Fruit fly (Drosophila melanogaster): Measurements from ENCODE around the gene CG4607.

Gene CG4607

dm6 chrX:7063563-7063962 lies 5.7 kb upstream of the CG4607 start:
- TF ChIP-seq fd96Ca (GFP tag; IDR thresholded peaks at IDR 0.05) (no peak), Pif1B (GFP tag; optimal IDR thresholded peaks at IDR 0.05) (no peak), CG9948 (tag; optimal IDR thresholded peaks at IDR 0.05) (no peak)

dm6 chrX:7065835-7066234 lies 3.4 kb upstream of the CG4607 start, which contains the start of gene CG12541:
CG12541 (minus strand) TSS chrX:7066052.
- no peak for TF ChIP-seq CG15710 (tag; optimal IDR thresholded peaks at IDR 0.05)
- TF ChIP-seq CG8159 (tag; optimal IDR thresholded peaks at IDR 0.05): no peak
- TF ChIP-seq EcR (GFP tag; optimal IDR thresholded peaks at IDR 0.05): no peak
- TF ChIP-seq rn (GFP tag; IDR thresholded peaks at IDR 0.05): no peak
- TF ChIP-seq CG8301 (tag; optimal IDR thresholded peaks at IDR 0.05): no peak
- TF ChIP-seq CG12605 (GFP tag; IDR thresholded peaks at IDR 0.05): no peak
- no peak for TF ChIP-seq Snoo (tag; optimal IDR thresholded peaks at IDR 0.05)
- TF ChIP-seq gl (tag; optimal IDR thresholded peaks at IDR 0.05): no peak
- no peak for TF ChIP-seq Pif1B (GFP tag; optimal IDR thresholded peaks at IDR 0.05)
- TF ChIP-seq CG17806 (tag; optimal IDR thresholded peaks at IDR 0.05): no peak

dm6 chrX:7066608-7067007 lies 2.6 kb upstream of the CG4607 start:
- TF ChIP-seq CG8301 (tag; optimal IDR thresholded peaks at IDR 0.05): no peak
- no peak for TF ChIP-seq rn (GFP tag; IDR thresholded peaks at IDR 0.05)
- no peak for TF ChIP-seq Pif1A (GFP tag; optimal IDR thresholded peaks at IDR 0.05)
- no peak for TF ChIP-seq CG32121 (GFP tag; IDR thresholded peaks at IDR 0.05)
- no peak for TF ChIP-seq CG9948 (tag; optimal IDR thresholded peaks at IDR 0.05)
- TF ChIP-seq CG8159 (tag; optimal IDR thresholded peaks at IDR 0.05): no peak
- no peak for TF ChIP-seq CG15710 (tag; optimal IDR thresholded peaks at IDR 0.05)
- TF ChIP-seq EcR (GFP tag; optimal IDR thresholded peaks at IDR 0.05): no peak
- TF ChIP-seq CG10348 (GFP tag; IDR thresholded peaks at IDR 0.05): no peak
- TF ChIP-seq Ets98B (GFP tag; IDR thresholded peaks at IDR 0.05): no peak
- no peak for TF ChIP-seq D1 (tag; optimal IDR thresholded peaks at IDR 0.05)
- TF ChIP-seq CG34367 (tag; optimal IDR thresholded peaks at IDR 0.05): no peak

dm6 chrX:7067248-7067647 lies 2.0 kb upstream of the CG4607 start:
- TF ChIP-seq CG4496 (GFP tag; IDR thresholded peaks at IDR 0.05): no peak
- peak; percentile 3 for TF ChIP-seq Snoo (tag; optimal IDR thresholded peaks at IDR 0.05)

- TF ChIP-seq EcR (GFP tag; optimal IDR thresholded peaks at IDR 0.05) (no peak), CG8159 (tag; optimal IDR thresholded peaks at IDR 0.05) (no peak), D1 (tag; optimal IDR thresholded peaks at IDR 0.05) (no peak), CG9948 (tag; optimal IDR thresholded peaks at IDR 0.05) (no peak), gl (tag; optimal IDR thresholded peaks at IDR 0.05) (no peak), CG32121 (GFP tag; IDR thresholded peaks at IDR 0.05) (no peak), CG15710 (tag; optimal IDR thresholded peaks at IDR 0.05) (no peak), fd96Ca (GFP tag; IDR thresholded peaks at IDR 0.05) (no peak), CG10348 (GFP tag; IDR thresholded peaks at IDR 0.05) (no peak), CG17806 (tag; optimal IDR thresholded peaks at IDR 0.05) (no peak)
These were observed 1.1 kb upstream of the CG4607 start for dm6 chrX:7068088-7068487.

- TF ChIP-seq CG10348 (GFP tag; IDR thresholded peaks at IDR 0.05) (no peak), Pif1B (GFP tag; optimal IDR thresholded peaks at IDR 0.05) (no peak), fd96Ca (GFP tag; IDR thresholded peaks at IDR 0.05) (no peak), Pif1A (GFP tag; optimal IDR thresholded peaks at IDR 0.05) (no peak), CG34367 (tag; optimal IDR thresholded peaks at IDR 0.05) (no peak), CG32121 (GFP tag; IDR thresholded peaks at IDR 0.05) (no peak)
These were observed 4.1 kb downstream of the CG4607 start for dm6 chrX:7073234-7073878.

dm6 chrX:7074316-7074925 lies 5.2 kb downstream of the CG4607 start:
- TF ChIP-seq rn (GFP tag; IDR thresholded peaks at IDR 0.05) (no peak), CG8159 (tag; optimal IDR thresholded peaks at IDR 0.05) (no peak), CG17806 (tag; optimal IDR thresholded peaks at IDR 0.05) (no peak), CG12605 (GFP tag; IDR thresholded peaks at IDR 0.05) (no peak), fd96Ca (GFP tag; IDR thresholded peaks at IDR 0.05) (no peak), CG15710 (tag; optimal IDR thresholded peaks at IDR 0.05) (no peak), Pif1A (GFP tag; optimal IDR thresholded peaks at IDR 0.05) (no peak), CG10348 (GFP tag; IDR thresholded peaks at IDR 0.05) (no peak), CG14655 (GFP tag; optimal IDR thresholded peaks at IDR 0.05) (no peak), gl (tag; optimal IDR thresholded peaks at IDR 0.05) (no peak), CG9948 (tag; optimal IDR thresholded peaks at IDR 0.05) (no peak), CG8301 (tag; optimal IDR thresholded peaks at IDR 0.05) (no peak), CG32121 (GFP tag; IDR thresholded peaks at IDR 0.05) (no peak), Ets98B (GFP tag; IDR thresholded peaks at IDR 0.05) (no peak), CG13204 (GFP tag; optimal IDR thresholded peaks at IDR 0.05) (no peak), EcR (GFP tag; optimal IDR thresholded peaks at IDR 0.05) (no peak), Pif1B (GFP tag; optimal IDR thresholded peaks at IDR 0.05) (no peak), Snoo (tag; optimal IDR thresholded peaks at IDR 0.05) (no peak), CG4496 (GFP tag; IDR thresholded peaks at IDR 0.05) (no peak), D1 (tag; optimal IDR thresholded peaks at IDR 0.05) (no peak)

Measured in whole organism, pupa.